Worm (Caenorhabditis elegans) whole organism, L1 larva: Measurements from ENCODE around the gene str-182.
A peak's percentile ranks its signal among the peaks of the same experiment; 100 is the strongest.

Experiments
- aha-1 ChIP-seq: fragments of 150-350 bp; optimal IDR thresholded peaks from 2 replicates; lab custom pipeline; 2014; ENCODE audit warnings: missing biosample characterization, missing genetic modification characterization
- ceh-82 ChIP-seq, 3 experiments: fragments of 150-350 bp in 1 of 3; sonication (generic microtip) in 2 of 3; optimal IDR thresholded peaks; 2 replicates each; lab custom pipeline; 2014 to 2017; ENCODE audit warnings: missing biosample characterization in 3 of 3, missing genetic modification characterization in 3 of 3
- ces-1 ChIP-seq: fragments of 150-350 bp; optimal IDR thresholded peaks from 2 replicates; lab custom pipeline; 2014; ENCODE audit warnings: missing biosample characterization, missing genetic modification reagents, missing genetic modification characterization
- fkh-10 ChIP-seq: sonication (generic microtip); optimal IDR thresholded peaks from 2 replicates; lab custom pipeline; 2017; ENCODE audit warnings: missing biosample characterization, missing genetic modification reagents, missing genetic modification characterization
- grh-1 ChIP-seq: fragments of 200-800 bp; sonication (Bioruptor generic); IDR thresholded peaks from 2 replicates; pipeline ENCODE4 v1.3.6; 2022; ENCODE audit warnings: missing genetic modification reagents, missing genetic modification characterization, missing compliant biosample characterization
- lsy-2 ChIP-seq, 2 experiments: fragments of 150-350 bp; optimal IDR thresholded peaks; 2 replicates each; lab custom pipeline; 2014; ENCODE audit warnings: missing biosample characterization in 2 of 2, missing genetic modification characterization in 2 of 2
- mep-1 ChIP-seq: fragments of 150-350 bp; optimal IDR thresholded peaks from 2 replicates; lab custom pipeline; 2014; ENCODE audit warnings: missing biosample characterization, missing genetic modification characterization
- nhr-11 ChIP-seq: fragments of 150-350 bp; optimal IDR thresholded peaks from 2 replicates; lab custom pipeline; 2014; ENCODE audit warnings: missing biosample characterization, missing genetic modification characterization
- unc-62 ChIP-seq: fragments of 150-350 bp; optimal IDR thresholded peaks from 2 replicates; lab custom pipeline; 2014; ENCODE audit warnings: missing biosample characterization, missing genetic modification reagents, missing genetic modification characterization
- ztf-11 ChIP-seq, 2 experiments: sonication (generic microtip); optimal IDR thresholded peaks; 2 replicates each; lab custom pipeline; 2016 to 2017; ENCODE audit warnings: missing genetic modification characterization in 2 of 2, missing biosample characterization in 1 of 2, missing compliant biosample characterization in 1 of 2

DNA sequence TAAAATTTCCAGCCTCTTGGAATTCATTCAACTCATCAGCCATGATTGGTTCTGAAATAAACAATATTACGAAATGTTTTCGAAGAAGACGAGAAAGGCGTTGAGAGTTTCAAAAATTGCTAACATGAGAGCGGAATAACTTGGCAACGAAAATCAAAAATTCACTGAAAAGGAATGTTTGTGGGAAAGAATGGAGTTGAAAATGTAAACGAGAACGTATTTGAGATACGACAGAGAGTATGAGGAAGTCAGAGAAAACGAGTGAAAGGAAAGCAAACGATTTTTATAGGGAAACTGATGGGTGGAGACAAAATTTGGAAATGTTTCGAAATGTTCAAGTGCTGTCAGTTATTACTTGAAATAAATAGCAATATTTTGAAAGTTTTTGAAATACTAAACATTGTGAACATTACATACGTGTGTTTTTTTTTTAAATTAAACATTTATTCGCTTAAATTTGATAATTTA lies 21.8 kb upstream of the str-182 start, which contains the start of gene rop-1:
- no peak for TF ChIP-seq ces-1 (GFP tag; lab: Kevin White, UChicago)
- no peak for TF ChIP-seq fkh-10 (GFP tag; lab: Kevin White, UChicago)
- TF ChIP-seq nhr-11: no peak
- TF ChIP-seq aha-1 (tag; lab: Kevin White, UChicago): no peak
- no peak for TF ChIP-seq grh-1
- no peak for TF ChIP-seq mep-1 (tag; lab: Kevin White, UChicago)
- TF ChIP-seq unc-62: no peak
- TF ChIP-seq ztf-11 (tag; optimal IDR thresholded peaks at IDR 0.05; lab: Kevin White, UChicago): no peak
- peak in 1 of 3 experiments; percentile 3 for TF ChIP-seq ceh-82 (tag; optimal IDR thresholded peaks at IDR 0.05; lab: Kevin White, UChicago)
- peak in 1 of 2 experiments; percentile 52 for TF ChIP-seq lsy-2 (tag; optimal IDR thresholded peaks at IDR 0.05; lab: Kevin White, UChicago)
